Fruit fly (Drosophila melanogaster): Measurements from ENCODE around the gene CG18787.

Gene CG18787

dm6 chr2L:12026458-12027431 is 27.6 kb upstream of the CG18787 start (continued):
- TF ChIP-seq ken (GFP tag; IDR thresholded peaks at IDR 0.05) (peak; percentile 55; the same call in 2 of the 3 replicates), CG2712 (tag; optimal IDR thresholded peaks at IDR 0.05) (peak; percentile 53), ind (GFP tag; optimal IDR thresholded peaks at IDR 0.05) (peak; percentile 38), CG15601 (tag; optimal IDR thresholded peaks at IDR 0.05) (peak; percentile 38), NC2β (GFP tag; optimal IDR thresholded peaks at IDR 0.05) (peak; percentile 34), mam (GFP tag; optimal IDR thresholded peaks at IDR 0.05) (no peak), corto (GFP tag; optimal IDR thresholded peaks at IDR 0.05) (peak; percentile 22), zf30C (GFP tag; optimal IDR thresholded peaks at IDR 0.05) (peak; percentile 41), CG9727 (GFP tag; optimal IDR thresholded peaks at IDR 0.05) (peak; percentile 77), hth (optimal IDR thresholded peaks at IDR 0.05) (no peak), CG16779 (GFP tag; IDR thresholded peaks at IDR 0.05) (no peak), CG7987 (GFP tag; optimal IDR thresholded peaks at IDR 0.05) (no peak), CG11560 (tag; IDR thresholded peaks at IDR 0.05) (no peak), CG1647 (GFP tag; optimal IDR thresholded peaks at IDR 0.05) (no peak), H2.0 (GFP tag; IDR thresholded peaks at IDR 0.05) (peak; percentile 52), Ets97D (GFP tag; optimal IDR thresholded peaks at IDR 0.05) (no peak), chn (GFP tag; optimal IDR thresholded peaks at IDR 0.05) (peak; percentile 54), CG12659 (GFP tag; optimal IDR thresholded peaks at IDR 0.05) (peak; percentile 68), Optix (GFP tag; IDR thresholded peaks at IDR 0.05) (peak; percentile 32; the same call in 1 of the 3 replicates), CG7839 (tag; optimal IDR thresholded peaks at IDR 0.05) (peak; percentile 69), CG17359 (tag; optimal IDR thresholded peaks at IDR 0.05) (peak; percentile 30), exex (tag; optimal IDR thresholded peaks at IDR 0.05) (peak; percentile 52), ara (GFP tag; IDR thresholded peaks at IDR 0.05) (peak; percentile 63), CG6765 (GFP tag; optimal IDR thresholded peaks at IDR 0.05) (peak; percentile 0), so (GFP tag; IDR thresholded peaks at IDR 0.05) (peak; percentile 39; the same call in 1 of the 3 replicates), ase (GFP tag; IDR thresholded peaks at IDR 0.05) (peak; percentile 29; the same call in 1 of the 3 replicates), zfh2 (GFP tag; optimal IDR thresholded peaks at IDR 0.05) (no peak), CG15514 (GFP tag; optimal IDR thresholded peaks at IDR 0.05) (peak; percentile 95), CG8944 (GFP tag; optimal IDR thresholded peaks at IDR 0.05) (peak; percentile 37), trem (tag; optimal IDR thresholded peaks at IDR 0.05) (peak; percentile 5), Doc3 (GFP tag; IDR thresholded peaks at IDR 0.05; ENCODE audit: partially characterized antibody) (0 out of 3 replicates have a peak, but pooled peaks have one; percentile 21), Ravus (GFP tag; IDR thresholded peaks at IDR 0.05) (peak; percentile 37), CG7372 (GFP tag; IDR thresholded peaks at IDR 0.05) (no peak), nerfin-1 (tag; optimal IDR thresholded peaks at IDR 0.05) (peak; percentile 3), Stat92E (GFP tag; optimal IDR thresholded peaks at IDR 0.05) (no peak), CoRest (tag; optimal IDR thresholded peaks at IDR 0.05) (peak; percentile 81), p53 (GFP tag; optimal IDR thresholded peaks at IDR 0.05) (no peak), CG4282 (GFP tag; optimal IDR thresholded peaks at IDR 0.05) (no peak), Meics (GFP tag; optimal IDR thresholded peaks at IDR 0.05) (peak; percentile 68), lilli (GFP tag; optimal IDR thresholded peaks at IDR 0.05) (peak; percentile 50), NFAT (GFP tag; IDR thresholded peaks at IDR 0.05) (peak; percentile 38; the same call in 1 of the 2 replicates), CG7271 (tag; optimal IDR thresholded peaks at IDR 0.05) (no peak), CG17385 (GFP tag; optimal IDR thresholded peaks at IDR 0.05) (peak; percentile 59), gem (tag; optimal IDR thresholded peaks at IDR 0.05) (peak; percentile 75), tna (GFP tag; IDR thresholded peaks at IDR 0.05; ENCODE audit: partially characterized antibody) (no peak), CG2875 (GFP tag; optimal IDR thresholded peaks at IDR 0.05) (no peak), H15 (GFP tag; IDR thresholded peaks at IDR 0.05) (peak; percentile 51; the same call in 1 of the 3 replicates), CG11723 (GFP tag; optimal IDR thresholded peaks at IDR 0.05) (peak; percentile 19)

Data from whole organism, embryonic.